Worm (Caenorhabditis elegans) whole organism, L3 larva: Measurements from ENCODE around the gene cyp-13A7.
A peak's percentile ranks its signal among the peaks of the same experiment; 100 is the strongest.

Source experiments
- R02D3.7 ChIP-seq: fragments of 150-350 bp; optimal IDR thresholded peaks from 2 replicates; lab custom pipeline; 2014; ENCODE audit warnings: missing biosample characterization, missing genetic modification characterization
- ceh-16 ChIP-seq: sonication (generic microtip); optimal IDR thresholded peaks from 2 replicates; lab custom pipeline; 2017; ENCODE audit warnings: missing biosample characterization, missing genetic modification characterization
- ceh-28 ChIP-seq: fragments of 150-350 bp; optimal IDR thresholded peaks from 2 replicates; lab custom pipeline; 2014; ENCODE audit warnings: missing biosample characterization, missing genetic modification reagents, missing genetic modification characterization
- ceh-82 ChIP-seq: fragments of 150-350 bp; optimal IDR thresholded peaks from 2 replicates; lab custom pipeline; 2014; ENCODE audit warnings: missing biosample characterization, missing genetic modification characterization
- daf-12 ChIP-seq: fragments of 150-350 bp; optimal IDR thresholded peaks from 2 replicates; lab custom pipeline; 2014; ENCODE audit warnings: missing biosample characterization, missing genetic modification reagents, missing genetic modification characterization
- egl-27 ChIP-seq: sonication (generic microtip); optimal IDR thresholded peaks from 4 replicates; lab custom pipeline; 2017; ENCODE audit warnings: missing biosample characterization, missing genetic modification reagents, missing genetic modification characterization
- egl-5 ChIP-seq: fragments of 150-350 bp; optimal IDR thresholded peaks from 2 replicates; lab custom pipeline; 2017; ENCODE audit warnings: missing biosample characterization, missing genetic modification reagents, missing genetic modification characterization, inconsistent platforms
- elt-1 ChIP-seq: fragments of 150-350 bp; optimal IDR thresholded peaks from 2 replicates; lab custom pipeline; 2014; ENCODE audit warnings: missing biosample characterization, missing genetic modification characterization
- elt-2 ChIP-seq: sonication (generic microtip); optimal IDR thresholded peaks from 2 replicates; lab custom pipeline; 2016; ENCODE audit warnings: missing genetic modification reagents, mild to moderate bottlenecking, missing genetic modification characterization, missing compliant biosample characterization
- elt-3 ChIP-seq, 3 experiments: fragments of 150-350 bp in 1 of 3; sonication (generic microtip) in 2 of 3; optimal IDR thresholded peaks; 2 replicates in 2 of 3; 4 replicates in 1 of 3; lab custom pipeline; 2014 to 2017; ENCODE audit warnings: missing biosample characterization in 3 of 3, missing genetic modification characterization in 3 of 3
- eor-1 ChIP-seq, 2 experiments: fragments of 150-350 bp; optimal IDR thresholded peaks; 2 replicates each; lab custom pipeline; 2014 to 2018; ENCODE audit warnings: missing biosample characterization in 2 of 2, missing genetic modification characterization in 2 of 2
- fkh-10 ChIP-seq: sonication (generic microtip); optimal IDR thresholded peaks from 2 replicates; lab custom pipeline; 2017; ENCODE audit warnings: missing biosample characterization, missing genetic modification reagents, missing genetic modification characterization
- fkh-2 ChIP-seq: fragments of 150-350 bp; optimal IDR thresholded peaks from 2 replicates; lab custom pipeline; 2014; ENCODE audit warnings: missing biosample characterization, missing genetic modification reagents, missing genetic modification characterization
- fos-1 ChIP-seq: fragments of 150-350 bp; optimal IDR thresholded peaks from 2 replicates; lab custom pipeline; 2014; ENCODE audit warnings: missing biosample characterization, missing genetic modification characterization
- hmg-11 ChIP-seq: sonication (generic microtip); optimal IDR thresholded peaks from 2 replicates; lab custom pipeline; 2016; ENCODE audit warnings: missing genetic modification characterization, missing compliant biosample characterization
- jun-1 ChIP-seq: fragments of 150-350 bp; optimal IDR thresholded peaks from 2 replicates; lab custom pipeline; 2014; ENCODE audit warnings: missing biosample characterization, missing genetic modification reagents, missing genetic modification characterization
- lin-15B ChIP-seq: fragments of 150-350 bp; optimal IDR thresholded peaks from 2 replicates; lab custom pipeline; 2014; ENCODE audit warnings: missing biosample characterization, missing genetic modification characterization
- lin-39 ChIP-seq: fragments of 150-350 bp; optimal IDR thresholded peaks from 2 replicates; lab custom pipeline; 2018; ENCODE audit warnings: missing biosample characterization, missing genetic modification reagents, missing genetic modification characterization
- lsy-12 ChIP-seq: sonication (generic microtip); optimal IDR thresholded peaks from 2 replicates; lab custom pipeline; 2016; ENCODE audit warnings: mild to moderate bottlenecking, missing genetic modification characterization, missing compliant biosample characterization
- mdl-1 ChIP-seq: fragments of 150-350 bp; optimal IDR thresholded peaks from 2 replicates; lab custom pipeline; 2014; ENCODE audit warnings: missing biosample characterization, missing genetic modification characterization
- nhr-11 ChIP-seq: fragments of 150-350 bp; optimal IDR thresholded peaks from 2 replicates; lab custom pipeline; 2014; ENCODE audit warnings: missing biosample characterization, missing genetic modification characterization
- nhr-23 ChIP-seq: fragments of 150-350 bp; optimal IDR thresholded peaks from 2 replicates; lab custom pipeline; 2014; ENCODE audit warnings: missing biosample characterization, missing genetic modification reagents, missing genetic modification characterization
- nhr-25 ChIP-seq: sonication (generic microtip); optimal IDR thresholded peaks from 2 replicates; lab custom pipeline; 2017; ENCODE audit warnings: missing biosample characterization, missing genetic modification characterization
- nhr-28 ChIP-seq: fragments of 150-350 bp; optimal IDR thresholded peaks from 2 replicates; lab custom pipeline; 2014; ENCODE audit warnings: missing biosample characterization, missing genetic modification characterization
- nhr-67 ChIP-seq: fragments of 150-350 bp; optimal IDR thresholded peaks from 2 replicates; lab custom pipeline; 2014; ENCODE audit warnings: missing biosample characterization, missing genetic modification characterization
- nhr-76 ChIP-seq: fragments of 150-350 bp; sonication (generic microtip); optimal IDR thresholded peaks from 5 replicates; lab custom pipeline; 2014; ENCODE audit warnings: missing biosample characterization, missing genetic modification characterization
- pha-4 ChIP-seq: fragments of 150-350 bp; optimal IDR thresholded peaks from 2 replicates; lab custom pipeline; 2014; ENCODE audit warnings: missing biosample characterization, missing genetic modification reagents, missing genetic modification characterization
- pqm-1 ChIP-seq: fragments of 150-350 bp; optimal IDR thresholded peaks from 2 replicates; lab custom pipeline; 2017; ENCODE audit warnings: missing biosample characterization, missing genetic modification characterization, inconsistent platforms
- sea-2 ChIP-seq: fragments of 150-350 bp; sonication (generic microtip); optimal IDR thresholded peaks from 4 replicates; lab custom pipeline; 2014; ENCODE audit warnings: missing biosample characterization, missing genetic modification reagents, missing genetic modification characterization
- skn-1 ChIP-seq: fragments of 150-350 bp; optimal IDR thresholded peaks from 2 replicates; lab custom pipeline; 2014; ENCODE audit warnings: missing biosample characterization, missing genetic modification characterization
- snpc-4 ChIP-seq: fragments of 150-350 bp; optimal IDR thresholded peaks from 2 replicates; lab custom pipeline; 2014; ENCODE audit warnings: missing biosample characterization, missing genetic modification characterization
- tbx-2 ChIP-seq: sonication (generic microtip); optimal IDR thresholded peaks from 2 replicates; lab custom pipeline; 2016; ENCODE audit warnings: mild to moderate bottlenecking, missing genetic modification characterization, missing compliant biosample characterization
- unc-39 ChIP-seq: sonication (generic microtip); optimal IDR thresholded peaks from 4 replicates; lab custom pipeline; 2017; ENCODE audit warnings: missing biosample characterization, missing genetic modification characterization
- unc-62 ChIP-seq: fragments of 150-350 bp; sonication (generic microtip); optimal IDR thresholded peaks from 4 replicates; lab custom pipeline; 2014; ENCODE audit warnings: missing biosample characterization, missing genetic modification reagents, missing genetic modification characterization
- zag-1 ChIP-seq: fragments of 150-350 bp; optimal IDR thresholded peaks from 2 replicates; lab custom pipeline; 2014; ENCODE audit warnings: missing biosample characterization, missing genetic modification characterization
- ztf-11 ChIP-seq: fragments of 150-350 bp; optimal IDR thresholded peaks from 2 replicates; lab custom pipeline; 2014; ENCODE audit warnings: missing biosample characterization, missing genetic modification characterization
- ztf-4 ChIP-seq: fragments of 150-350 bp; optimal IDR thresholded peaks from 2 replicates; lab custom pipeline; 2014; ENCODE audit warnings: missing biosample characterization, missing genetic modification characterization

Gene cyp-13A7

DNA sequence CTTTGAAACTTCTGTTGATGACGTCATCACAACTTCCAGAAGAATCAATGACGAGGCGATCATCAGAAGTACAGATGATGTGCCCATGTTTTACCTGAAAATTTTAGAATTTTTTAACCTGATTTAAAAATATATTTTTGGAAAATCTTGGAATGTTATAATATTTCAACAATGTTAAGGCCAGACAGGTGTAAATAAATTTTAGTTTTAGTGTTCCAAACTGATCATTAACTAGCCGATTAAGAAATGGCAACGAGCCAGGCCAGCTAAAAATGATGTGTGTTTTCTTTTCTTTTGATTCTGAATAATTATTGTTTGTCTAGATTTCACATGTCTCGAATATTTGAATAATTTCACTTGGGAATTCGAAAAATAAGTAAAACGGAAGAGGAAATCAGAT is 27.6 kb upstream of the cyp-13A7 start, which contains the start of gene T10B9.9:
Gene T10B9.9 (minus strand): TSS at position 101 of the 400 bp plus-strand sequence.
- TF ChIP-seq hmg-11 (tag; lab: Kevin White, UChicago): no peak
- TF ChIP-seq lin-15B: no peak
- TF ChIP-seq ceh-28 (tag; lab: Kevin White, UChicago): no peak

DNA sequence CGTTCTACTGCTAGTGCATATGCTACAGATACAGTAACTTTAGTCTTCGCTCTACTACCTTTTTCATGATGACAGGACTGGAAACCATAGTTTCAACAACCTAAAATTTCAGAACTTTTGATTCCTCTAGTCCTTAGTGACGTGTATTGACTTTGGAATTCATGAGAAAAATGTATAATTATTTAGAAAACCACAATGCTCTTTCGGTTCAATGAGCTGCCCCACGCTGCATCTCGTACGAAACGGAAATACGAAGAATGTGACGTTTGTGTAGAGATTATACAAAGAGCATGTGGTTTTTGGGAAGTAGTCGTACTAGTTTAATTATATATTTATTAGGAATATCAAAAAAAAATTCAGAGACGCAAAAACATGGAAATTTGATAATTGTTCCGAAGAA is 24.9 kb upstream of the cyp-13A7 start:
- TF ChIP-seq nhr-11 (tag; lab: Kevin White, UChicago): peak; percentile 75
- no peak for TF ChIP-seq snpc-4
- no peak for TF ChIP-seq egl-5 (tag; lab: Kevin White, UChicago)
- no peak for TF ChIP-seq R02D3.7 (tag; lab: Kevin White, UChicago)
- TF ChIP-seq, all 47 proteins: peak for 1

DNA sequence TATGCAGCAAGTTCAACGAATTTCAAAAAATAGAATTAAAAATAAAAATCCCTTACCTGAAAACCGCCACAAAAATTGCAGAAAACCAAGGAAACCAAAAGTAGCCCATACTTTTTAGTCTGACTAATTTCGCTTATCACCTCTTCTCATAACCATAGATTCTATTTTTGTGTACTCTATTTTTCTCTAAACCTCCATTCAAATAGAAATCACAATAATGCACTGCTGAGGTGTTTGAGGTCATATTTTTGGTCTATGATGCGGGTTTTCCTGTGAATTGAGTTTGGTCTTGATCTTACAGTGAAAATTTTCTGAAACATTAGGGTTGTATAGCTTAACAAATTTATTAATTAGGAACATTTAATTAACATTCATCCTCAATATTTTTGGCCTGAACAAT is 21.6 kb upstream of the cyp-13A7 start, which contains the start of gene cyp-13A1:
Gene cyp-13A1 (minus strand): TSS at position 156 of the 400 bp plus-strand sequence.
- no peak for TF ChIP-seq lsy-12
- TF ChIP-seq elt-3 (tag; optimal IDR thresholded peaks at IDR 0.05; lab: Kevin White, UChicago): no peak
- no peak for TF ChIP-seq ztf-4 (tag; lab: Kevin White, UChicago)
- no peak for TF ChIP-seq ztf-11
- peak; percentile 76 for TF ChIP-seq pqm-1 (tag; lab: Kevin White, UChicago)
- TF ChIP-seq pha-4: peak; percentile 70
- peak; percentile 38 for TF ChIP-seq elt-2 (tag; lab: Kevin White, UChicago)
- no peak for TF ChIP-seq unc-39 (tag; lab: Kevin White, UChicago)

DNA sequence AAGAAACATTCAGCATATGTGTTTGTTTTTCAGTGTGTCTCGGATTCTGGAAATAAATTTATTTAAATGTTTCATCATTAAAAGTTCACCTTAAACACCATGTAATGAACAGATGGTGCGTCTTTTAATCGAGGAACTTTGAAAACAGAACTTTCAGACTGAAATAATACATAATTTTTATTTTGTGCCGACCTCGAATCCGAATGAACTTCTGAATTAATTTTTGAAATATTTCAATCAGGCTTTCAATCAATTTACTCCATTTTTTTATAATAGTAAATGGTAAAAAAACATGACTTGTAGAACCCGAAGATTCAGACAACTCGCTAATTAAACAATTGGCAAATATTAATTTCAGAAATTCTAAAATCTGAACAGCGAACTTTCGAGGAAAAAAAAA is 21.1 kb upstream of the cyp-13A7 start, which contains the start of gene T10B9.14:
Gene T10B9.14 (minus strand): TSS at position 101 of the 400 bp plus-strand sequence.
- no peak for TF ChIP-seq fos-1 (tag; lab: Kevin White, UChicago)
- no peak for TF ChIP-seq pqm-1 (tag; lab: Kevin White, UChicago)
- no peak for TF ChIP-seq tbx-2 (tag; lab: Kevin White, UChicago)
- TF ChIP-seq daf-12 (tag; lab: Kevin White, UChicago): no peak
- TF ChIP-seq eor-1 (tag; optimal IDR thresholded peaks at IDR 0.05; lab: Kevin White, UChicago): no peak
- TF ChIP-seq fkh-2 (tag; lab: Kevin White, UChicago): no peak
- no peak for TF ChIP-seq egl-27 (tag; lab: Kevin White, UChicago)
- TF ChIP-seq R02D3.7 (tag; lab: Kevin White, UChicago): no peak
- TF ChIP-seq skn-1 (tag; lab: Kevin White, UChicago): no peak
- no peak for TF ChIP-seq ceh-16 (tag; lab: Kevin White, UChicago)
- no peak for TF ChIP-seq nhr-25 (tag; lab: Kevin White, UChicago)
- no peak for TF ChIP-seq lin-15B
- no peak for TF ChIP-seq nhr-28 (tag; lab: Kevin White, UChicago)
- no peak for TF ChIP-seq jun-1 (tag; lab: Kevin White, UChicago)
- TF ChIP-seq elt-1: no peak
- TF ChIP-seq pha-4: no peak
- no peak for TF ChIP-seq nhr-23 (tag; lab: Kevin White, UChicago)
- TF ChIP-seq ceh-82 (tag; lab: Kevin White, UChicago): no peak
- TF ChIP-seq unc-62 (GFP tag; lab: Kevin White, UChicago): no peak
- TF ChIP-seq nhr-76 (tag; lab: Kevin White, UChicago): no peak
- TF ChIP-seq, all 47 proteins: peak for 0

DNA sequence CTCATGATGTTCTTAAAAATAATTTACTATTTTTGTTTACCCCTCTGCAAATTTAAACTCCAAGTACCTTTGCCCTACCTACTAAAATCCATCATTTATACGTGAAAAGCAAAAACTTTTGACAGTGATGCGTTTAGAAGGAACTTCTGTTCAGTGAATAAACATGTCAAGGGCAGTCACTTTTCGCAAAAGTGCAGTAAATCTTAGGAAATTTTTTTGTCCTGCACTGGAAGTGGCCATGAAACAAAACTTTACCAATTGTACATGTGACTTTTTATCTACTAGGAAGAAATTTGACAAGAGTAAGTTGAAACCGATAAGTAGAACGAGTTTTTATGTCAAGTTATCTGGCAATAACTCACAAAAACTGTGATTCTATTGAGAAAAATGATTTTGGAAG is 17.2 kb upstream of the cyp-13A7 start:
- TF ChIP-seq sea-2 (GFP tag; lab: Kevin White, UChicago): no peak
- TF ChIP-seq ztf-11: no peak
- TF ChIP-seq hmg-11 (tag; lab: Kevin White, UChicago): no peak
- peak; percentile 81 for TF ChIP-seq nhr-23 (tag; lab: Kevin White, UChicago)
- TF ChIP-seq lin-39 (tag; lab: Kevin White, UChicago): no peak
- TF ChIP-seq mdl-1 (tag; lab: Kevin White, UChicago): no peak
- TF ChIP-seq daf-12 (tag; lab: Kevin White, UChicago): no peak
- no peak for TF ChIP-seq unc-62 (GFP tag; lab: Kevin White, UChicago)
- no peak for TF ChIP-seq lin-15B
- no peak for TF ChIP-seq ceh-82 (tag; lab: Kevin White, UChicago)
- no peak for TF ChIP-seq egl-5 (tag; lab: Kevin White, UChicago)
- TF ChIP-seq zag-1 (tag; lab: Kevin White, UChicago): no peak
- no peak for TF ChIP-seq nhr-67
- no peak for TF ChIP-seq fkh-10 (GFP tag; lab: Kevin White, UChicago)
- TF ChIP-seq nhr-28 (tag; lab: Kevin White, UChicago): no peak
- TF ChIP-seq nhr-25 (tag; lab: Kevin White, UChicago): peak; percentile 57
- TF ChIP-seq eor-1 (tag; optimal IDR thresholded peaks at IDR 0.05; lab: Kevin White, UChicago): no peak
- TF ChIP-seq elt-2 (tag; lab: Kevin White, UChicago): no peak
- no peak for TF ChIP-seq pha-4
- no peak for TF ChIP-seq nhr-76 (tag; lab: Kevin White, UChicago)
- TF ChIP-seq elt-1: peak; percentile 8
- no peak for TF ChIP-seq ceh-16 (tag; lab: Kevin White, UChicago)
- no peak for TF ChIP-seq lsy-12
